Worm (Caenorhabditis elegans): ENCODE data around the gene ugt-10.
"Not testable (repeated sequence)": the region's sequence is repeated elsewhere in the genome, so short reads cannot be mapped to it uniquely, and the experiment has no call there.

The ugt-10 gene

DNA sequence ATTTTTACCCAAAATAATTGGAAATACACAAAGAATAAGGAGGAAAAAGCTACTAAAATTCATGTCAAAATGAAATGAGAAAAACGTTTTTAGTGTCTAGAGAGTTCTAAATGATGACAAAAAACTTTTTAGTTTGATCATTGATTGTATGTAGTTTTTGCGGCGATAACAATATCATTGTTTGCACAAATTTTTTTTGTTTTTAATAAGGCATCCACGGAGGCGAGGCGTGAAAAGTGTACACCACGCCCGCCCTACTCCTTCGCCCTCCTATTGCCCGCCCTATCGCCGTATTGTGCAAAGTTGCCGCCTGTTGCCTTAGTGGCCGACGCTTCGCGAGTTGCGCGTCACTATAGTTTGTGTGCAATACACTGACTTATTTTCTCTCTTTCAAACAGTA lies at the start of gene ugt-10:
TSS of gene ugt-10 (minus strand) at position 101 of the 400 bp plus-strand sequence.
- TF ChIP-seq hmg-1.2 (GFP tag; IDR thresholded peaks at IDR 0.05) (peak; percentile 62), snpc-4 (tag; optimal IDR thresholded peaks at IDR 0.05) (peak in 1 of 4 experiments; percentile 41)
- not testable (repeated sequence) for TF ChIP-seq snpc-4 (GFP tag; optimal IDR thresholded peaks at IDR 0.05)

DNA sequence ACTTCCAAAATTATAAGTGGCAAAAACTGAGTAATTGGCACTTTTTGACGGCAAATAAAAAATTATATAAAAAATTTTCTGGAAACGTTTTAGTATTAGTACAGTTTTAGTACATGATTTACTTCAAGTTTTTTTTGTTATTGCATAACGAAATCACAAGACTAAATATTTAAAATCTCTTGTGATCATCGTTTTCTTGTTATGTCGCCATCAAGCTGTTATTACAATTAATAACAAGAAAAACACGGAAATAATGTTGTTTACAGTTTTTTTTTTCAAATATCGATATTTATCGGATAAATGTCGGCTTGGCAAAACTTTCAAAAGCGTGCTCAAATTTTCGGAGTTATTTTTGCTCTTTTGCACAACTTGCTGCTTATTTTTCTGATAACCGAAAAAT lies 48.7 kb upstream of the ugt-10 start, which contains the start of gene str-209:
TSS of gene str-209 (plus strand) at position 301 of the 400 bp plus-strand sequence.
- TF ChIP-seq snpc-3.4 (tag; optimal IDR thresholded peaks at IDR 0.05), result no peak
- TF ChIP-seq ceh-100 (GFP tag; IDR thresholded peaks at IDR 0.05), result no peak
- no peak for TF ChIP-seq ceh-91 (GFP tag; IDR thresholded peaks at IDR 0.05)
- TF ChIP-seq rcor-1 (GFP tag; IDR thresholded peaks at IDR 0.05), result no peak

DNA sequence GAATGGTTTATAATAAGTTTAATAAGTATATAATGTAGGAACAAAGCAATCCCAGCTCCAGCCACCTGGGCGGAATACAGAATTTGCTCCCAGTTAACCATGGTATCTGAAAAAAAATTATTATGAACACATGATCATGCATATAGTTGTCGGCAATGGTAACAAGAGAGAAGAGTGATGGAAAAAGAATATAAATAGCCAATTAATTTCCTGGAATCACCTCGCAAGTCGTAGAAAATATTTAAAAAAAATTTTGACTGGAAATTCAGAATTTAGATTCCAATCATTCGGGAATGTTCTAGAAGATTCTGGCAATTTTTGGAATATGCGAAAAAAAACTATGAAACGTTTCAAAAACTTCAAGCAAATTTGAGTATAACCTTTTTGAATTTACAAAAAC lies 44.3 kb upstream of the ugt-10 start, which contains the start of gene str-211:
TSS of gene str-211 (minus strand) at position 101 of the 400 bp plus-strand sequence.
- TF ChIP-seq ceh-100 (GFP tag; IDR thresholded peaks at IDR 0.05) (no peak), Y53G8AR.9 (GFP tag; conservative IDR thresholded peaks at IDR 0.05) (no peak), T07F8.4 (tag; optimal IDR thresholded peaks at IDR 0.05) (no peak), nfya-2 (GFP tag; IDR thresholded peaks at IDR 0.05) (no peak), mcd-1 (GFP tag; IDR thresholded peaks at IDR 0.05) (no peak), F49E8.2 (tag; optimal IDR thresholded peaks at IDR 0.05; ENCODE audit: insufficient read depth) (no peak), xnd-1 (tag; optimal IDR thresholded peaks at IDR 0.05) (no peak), ZK185.1 (tag; optimal IDR thresholded peaks at IDR 0.05; ENCODE audit: poor library complexity, severe bottlenecking) (no peak), attf-5 (GFP tag; optimal IDR thresholded peaks at IDR 0.05) (no peak), madf-8 (GFP tag; conservative IDR thresholded peaks at IDR 0.05) (no peak)

DNA sequence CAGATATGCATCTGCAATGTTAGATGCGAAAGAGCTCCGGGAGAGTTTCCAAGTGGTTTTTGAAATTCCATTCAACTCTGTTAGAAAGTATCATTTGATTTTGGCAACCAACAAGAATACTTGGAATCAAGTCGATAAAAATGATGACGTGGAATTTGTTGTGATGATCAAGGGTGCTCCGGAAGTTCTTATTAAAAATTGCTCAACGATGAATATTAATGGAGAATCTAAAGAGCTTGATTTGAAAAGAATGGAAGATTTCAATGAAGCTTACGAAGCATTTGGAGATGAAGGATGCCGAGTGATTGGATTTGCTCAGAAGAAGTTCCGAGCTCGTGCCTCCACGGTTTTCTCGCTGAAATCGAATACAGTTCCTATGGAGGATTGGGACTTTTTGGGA lies 37.4 kb upstream of the ugt-10 start:
- TF ChIP-seq hsf-1 (GFP tag; IDR thresholded peaks at IDR 0.05), result no peak
- TF ChIP-seq zim-3 (tag; optimal IDR thresholded peaks at IDR 0.05), result no peak
- no peak for TF ChIP-seq dpff-1 (tag; optimal IDR thresholded peaks at IDR 0.05)
- TF ChIP-seq B0019.2 (GFP tag; conservative IDR thresholded peaks at IDR 0.05), result no peak
- TF ChIP-seq hlh-26 (GFP tag; conservative IDR thresholded peaks at IDR 0.05), result no peak
- no peak for TF ChIP-seq sea-2 (GFP tag; IDR thresholded peaks at IDR 0.05)
- TF ChIP-seq zfh-2 (GFP tag; conservative IDR thresholded peaks at IDR 0.05), result no peak
- no peak for TF ChIP-seq bed-2 (GFP tag; IDR thresholded peaks at IDR 0.05)
- no peak for TF ChIP-seq ekl-4 (GFP tag; IDR thresholded peaks at IDR 0.05)
- TF ChIP-seq nfya-2 (GFP tag; IDR thresholded peaks at IDR 0.05), result no peak
- no peak for TF ChIP-seq Y95B8A.8 (GFP tag; IDR thresholded peaks at IDR 0.05)
- no peak for TF ChIP-seq dox-1 (GFP tag; IDR thresholded peaks at IDR 0.05)
- no peak for TF ChIP-seq lag-1 (GFP tag; IDR thresholded peaks at IDR 0.05)
- TF ChIP-seq B0261.1 (tag; optimal IDR thresholded peaks at IDR 0.05), result no peak
- TF ChIP-seq hlh-12 (tag; optimal IDR thresholded peaks at IDR 0.05), result no peak
- no peak for TF ChIP-seq ceh-91 (GFP tag; IDR thresholded peaks at IDR 0.05)
- TF ChIP-seq mcd-1 (GFP tag; IDR thresholded peaks at IDR 0.05), result no peak
- TF ChIP-seq K11D2.4 (GFP tag; IDR thresholded peaks at IDR 0.05), result no peak
- no peak for TF ChIP-seq madf-10 (tag; optimal IDR thresholded peaks at IDR 0.05)

ce11 chrV:4935096-4935495 lies 35.2 kb upstream of the ugt-10 start:
- TF ChIP-seq lsy-27 (tag; optimal IDR thresholded peaks at IDR 0.05; ENCODE audit: borderline replicate concordance, insufficient read depth), result no peak
- TF ChIP-seq B0019.2 (GFP tag; conservative IDR thresholded peaks at IDR 0.05), result no peak
- TF ChIP-seq bed-1 (GFP tag; IDR thresholded peaks at IDR 0.05), result no peak
- no peak for TF ChIP-seq nhr-27 (tag; optimal IDR thresholded peaks at IDR 0.05)
- TF ChIP-seq rpc-1 (optimal IDR thresholded peaks at IDR 0.05), result no peak
- TF ChIP-seq rpc-1 (tag; optimal IDR thresholded peaks at IDR 0.05), result no peak
- TF ChIP-seq nfya-2 (GFP tag; IDR thresholded peaks at IDR 0.05), result no peak
- TF ChIP-seq attf-6 (GFP tag; IDR thresholded peaks at IDR 0.05), result no peak
- no peak for TF ChIP-seq akir-1 (GFP tag; optimal IDR thresholded peaks at IDR 0.05)
- no peak for TF ChIP-seq ztf-28 (GFP tag; IDR thresholded peaks at IDR 0.05)
- no peak for TF ChIP-seq unc-62 (GFP tag; optimal IDR thresholded peaks at IDR 0.05)
- TF ChIP-seq sea-2 (GFP tag; IDR thresholded peaks at IDR 0.05), result no peak
- TF ChIP-seq zfh-2 (GFP tag; conservative IDR thresholded peaks at IDR 0.05), result no peak

Measured in whole organism, young adult.